Worm (Caenorhabditis elegans) whole organism, mixed stage, embryonic: Measurements from ENCODE around the gene cdk-12.

ENCODE experiments used
- ceh-43 ChIP-seq: fragments of 200-800 bp; sonication (Bioruptor generic); optimal IDR thresholded peaks from 2 replicates; lab custom pipeline; 2018; ENCODE audit warnings: mild to moderate bottlenecking, missing genetic modification characterization, moderate library complexity, missing compliant biosample characterization
- elt-1 ChIP-seq: sonication (generic microtip); optimal IDR thresholded peaks from 2 replicates; lab custom pipeline; 2017; ENCODE audit warnings: missing genetic modification characterization, mild to moderate bottlenecking, missing compliant biosample characterization, antibody characterized with exemption, moderate library complexity, borderline replicate concordance; ENCODE audit not compliant: insufficient read depth
- flh-1 ChIP-seq: fragments of 200-800 bp; sonication (Bioruptor generic); optimal IDR thresholded peaks from 2 replicates; lab custom pipeline; 2018; ENCODE audit warnings: mild to moderate bottlenecking, missing genetic modification characterization, moderate library complexity, missing compliant biosample characterization
- nhr-76 ChIP-seq: sonication (generic microtip); optimal IDR thresholded peaks from 2 replicates; lab custom pipeline; 2017; ENCODE audit warnings: missing biosample characterization, missing genetic modification characterization
- unc-62 ChIP-seq: fragments of 150-350 bp; optimal IDR thresholded peaks from 2 replicates; lab custom pipeline; 2014; ENCODE audit warnings: missing biosample characterization, missing genetic modification reagents, missing genetic modification characterization
- ztf-11 ChIP-seq: fragments of 150-350 bp; optimal IDR thresholded peaks from 2 replicates; lab custom pipeline; 2014; ENCODE audit warnings: missing biosample characterization, missing genetic modification characterization

DNA sequence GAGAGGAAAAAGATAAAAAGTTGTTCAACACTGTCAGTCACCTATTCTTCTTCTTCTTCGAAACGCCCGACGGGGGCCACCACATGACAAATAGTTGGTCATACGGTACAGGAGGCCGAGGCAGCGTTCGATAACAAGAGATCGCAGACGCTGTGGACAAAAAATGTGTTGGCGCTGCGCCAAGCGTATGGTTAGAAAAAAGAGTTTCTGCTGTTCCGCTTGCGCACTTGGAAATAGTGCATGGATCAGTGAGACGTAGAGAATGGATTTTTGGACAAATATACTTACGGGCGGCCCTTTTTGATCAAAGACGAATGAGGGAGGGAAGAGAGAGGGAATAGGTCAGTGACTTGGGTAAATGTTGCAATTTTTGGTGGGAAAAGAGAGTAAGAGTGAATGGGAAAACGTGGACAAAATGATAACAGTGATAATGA lies 48.0 kb upstream of the cdk-12 start:
- TF ChIP-seq nhr-76 (tag; lab: Kevin White, UChicago) (no peak), ceh-43 (GFP tag; lab: Kevin White, UChicago) (no peak), elt-1 (tag; lab: Kevin White, UChicago) (no peak), unc-62 (GFP tag; lab: Kevin White, UChicago) (no peak), ztf-11 (tag; lab: Kevin White, UChicago) (no peak), flh-1 (GFP tag; lab: Kevin White, UChicago) (no peak)
